Fruit fly (Drosophila melanogaster): ENCODE measurements around the gene PGRP-LC.

DNA sequence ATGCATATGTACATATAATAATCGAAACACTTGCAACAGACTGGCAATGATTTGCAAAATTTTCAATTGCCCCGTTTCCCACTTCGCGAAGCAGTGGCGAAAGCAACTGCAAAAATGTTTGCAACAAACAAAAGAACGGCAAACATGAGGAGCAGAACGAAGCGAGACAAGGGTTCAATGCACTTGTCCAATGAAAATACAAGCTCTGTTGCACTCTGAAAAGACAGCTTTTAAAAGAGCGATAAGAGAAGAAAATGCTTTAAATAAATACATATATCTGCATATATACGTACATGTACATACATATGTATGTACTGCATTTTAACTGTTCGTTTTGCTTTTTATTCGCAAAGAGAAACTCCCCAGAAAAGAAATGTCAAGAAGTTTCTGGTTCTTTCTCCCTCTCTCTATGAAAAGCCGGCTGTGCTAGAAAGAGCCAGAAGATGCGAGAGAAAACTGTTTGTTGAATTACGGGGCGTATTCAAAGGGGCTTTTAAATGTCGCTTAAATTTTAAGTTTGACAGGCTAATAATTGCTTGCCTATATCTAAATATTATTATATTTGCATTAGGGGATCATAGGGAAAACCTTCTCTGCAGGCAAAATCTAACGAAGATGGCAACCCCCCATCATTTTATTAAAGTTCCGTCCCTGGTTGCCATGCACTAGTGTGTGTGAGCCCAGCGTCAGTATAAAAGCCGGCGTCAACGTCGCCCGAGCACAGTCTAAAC lies 44.9 kb downstream of the PGRP-LC start, which contains the start of gene Hsp27:
- TF ChIP-seq CTCF (optimal IDR thresholded peaks at IDR 0.05) (no peak), CG8478 (optimal IDR thresholded peaks at IDR 0.05) (no peak)

Data from S2 (cell line).